Worm (Caenorhabditis elegans) whole organism, late embryonic: ENCODE data around the gene ZK697.1.

Source experiments
- C08G9.2 ChIP-seq: sonication (generic microtip); optimal IDR thresholded peaks from 2 replicates; lab custom pipeline; 2016; ENCODE audit warnings: mild to moderate bottlenecking, missing genetic modification characterization, moderate library complexity, missing compliant biosample characterization
- ceh-9 ChIP-seq: sonication (generic microtip); optimal IDR thresholded peaks from 2 replicates; lab custom pipeline; 2016; ENCODE audit warnings: mild to moderate bottlenecking, missing genetic modification characterization, inconsistent platforms, missing compliant biosample characterization
- ets-4 ChIP-seq: sonication (generic microtip); optimal IDR thresholded peaks from 2 replicates; lab custom pipeline; 2016; ENCODE audit warnings: missing genetic modification characterization, missing compliant biosample characterization
- madf-2 ChIP-seq: sonication (generic microtip); optimal IDR thresholded peaks from 2 replicates; lab custom pipeline; 2017; ENCODE audit warnings: missing genetic modification characterization, missing compliant biosample characterization
- nfya-1 ChIP-seq: sonication (generic microtip); optimal IDR thresholded peaks from 2 replicates; lab custom pipeline; 2017; ENCODE audit warnings: missing genetic modification characterization, mild to moderate bottlenecking, missing compliant biosample characterization, antibody characterized with exemption, moderate library complexity
- syd-9 ChIP-seq: sonication (generic microtip); optimal IDR thresholded peaks from 2 replicates; lab custom pipeline; 2016; ENCODE audit warnings: mild to moderate bottlenecking, missing genetic modification characterization, moderate library complexity, missing compliant biosample characterization
- unc-3 ChIP-seq, 2 experiments: fragments of 200-800 bp in 1 of 2; sonication (Bioruptor generic) in 1 of 2; sonication (generic microtip) in 1 of 2; conservative IDR thresholded peaks in 1 of 2; optimal IDR thresholded peaks in 1 of 2; 2 replicates each; pipeline versions ENCODE4 v1.3.6 to Lab custom; 2016 to 2022; ENCODE audit warnings: missing compliant biosample characterization in 2 of 2, missing genetic modification characterization in 2 of 2, missing genetic modification reagents in 1 of 2

ce11 chrV:1789495-1789894 lies 36.9 kb downstream of the ZK697.1 start:
- TF ChIP-seq syd-9 (tag; lab: Kevin White, UChicago): no peak
- TF ChIP-seq unc-3 (GFP tag; conservative IDR thresholded peaks at IDR 0.05; lab: Robert Waterston, UW): no peak
- no peak for TF ChIP-seq unc-3 (tag; optimal IDR thresholded peaks at IDR 0.05; lab: Kevin White, UChicago)
- TF ChIP-seq ceh-9 (tag; lab: Kevin White, UChicago): no peak
- no peak for TF ChIP-seq madf-2 (tag; lab: Kevin White, UChicago)
- TF ChIP-seq C08G9.2 (tag; lab: Kevin White, UChicago): no peak
- TF ChIP-seq nfya-1: no peak
- no peak for TF ChIP-seq ets-4
